Fruit fly (Drosophila melanogaster) whole organism, embryonic: ENCODE data around the gene wam.

ENCODE experiments used
- Atf6 ChIP-seq: fragments of 200-800 bp; sonication (Bioruptor generic); IDR thresholded peaks from 2 replicates; pipeline ENCODE4 v1.3.6; 2022; ENCODE audit warnings: missing biosample characterization, missing genetic modification characterization
- CG1233 ChIP-seq: fragments of 200-800 bp; sonication (Bioruptor generic); optimal IDR thresholded peaks from 4 replicates; lab custom pipeline; 2018; ENCODE audit warnings: missing biosample characterization, mild to moderate bottlenecking, missing genetic modification characterization
- CG13296 ChIP-seq: fragments of 200-800 bp; sonication (Bioruptor generic); optimal IDR thresholded peaks from 3 replicates; lab custom pipeline; 2018; ENCODE audit warnings: missing biosample characterization, mild to moderate bottlenecking, missing genetic modification characterization
- CG1603 ChIP-seq: fragments of 200-800 bp; sonication (Bioruptor generic); optimal IDR thresholded peaks from 2 replicates; lab custom pipeline; 2019; ENCODE audit warnings: missing biosample characterization, mild to moderate bottlenecking, missing genetic modification characterization, moderate library complexity
- CG16815 ChIP-seq: fragments of 200-800 bp; sonication (Bioruptor generic); optimal IDR thresholded peaks from 3 replicates; lab custom pipeline; 2017; ENCODE audit warnings: missing biosample characterization, mild to moderate bottlenecking, missing genetic modification characterization
- CG17328 ChIP-seq: fragments of 200-800 bp; sonication (Bioruptor generic); IDR thresholded peaks from 2 replicates; pipeline ENCODE4 v1.3.6; 2022; ENCODE audit warnings: missing biosample characterization, missing genetic modification characterization
- CG17361 ChIP-seq: fragments of 200-800 bp; sonication (Bioruptor generic); IDR thresholded peaks from 3 replicates; pipeline ENCODE4 v1.3.6; 2022; ENCODE audit warnings: missing biosample characterization, missing genetic modification characterization
- CG18011 ChIP-seq: fragments of 200-800 bp; sonication (Bioruptor generic); optimal IDR thresholded peaks from 2 replicates; lab custom pipeline; 2017; ENCODE audit warnings: missing biosample characterization, missing genetic modification characterization, mild to moderate bottlenecking, moderate library complexity, missing genotype
- CG2129 ChIP-seq: fragments of 200-800 bp; sonication (Bioruptor generic); IDR thresholded peaks from 2 replicates; pipeline ENCODE4 v1.3.6; 2022; ENCODE audit warnings: missing biosample characterization, missing genetic modification characterization; ENCODE audit not compliant: partially characterized antibody
- CG2199 ChIP-seq: fragments of 200-800 bp; sonication (Bioruptor generic); IDR thresholded peaks from 3 replicates; pipeline ENCODE4 v1.3.6; 2022; ENCODE audit warnings: missing biosample characterization, missing genetic modification characterization
- CG2202 ChIP-seq: fragments of 200-800 bp; sonication (Bioruptor generic); optimal IDR thresholded peaks from 2 replicates; lab custom pipeline; 2018; ENCODE audit warnings: missing biosample characterization, mild to moderate bottlenecking, missing genetic modification characterization
- CG30020 ChIP-seq: fragments of 200-800 bp; optimal IDR thresholded peaks from 2 replicates; lab custom pipeline; 2019; ENCODE audit warnings: missing biosample characterization, mild to moderate bottlenecking, missing genetic modification characterization, moderate library complexity
- CG30431 ChIP-seq: fragments of 200-800 bp; sonication (Bioruptor generic); optimal IDR thresholded peaks from 2 replicates; lab custom pipeline; 2017; ENCODE audit warnings: missing biosample characterization, missing genetic modification characterization
- CG31365 ChIP-seq: fragments of 200-800 bp; sonication (Bioruptor generic); optimal IDR thresholded peaks from 2 replicates; lab custom pipeline; 2018; ENCODE audit warnings: missing biosample characterization, mild to moderate bottlenecking, missing genetic modification characterization
- CG32772 ChIP-seq: fragments of 200-800 bp; sonication (Bioruptor generic); IDR thresholded peaks from 2 replicates; pipeline ENCODE4 v1.3.6; 2022; ENCODE audit warnings: missing biosample characterization, missing genetic modification characterization
- CG3847 ChIP-seq: fragments of 200-800 bp; sonication (Bioruptor generic); IDR thresholded peaks from 2 replicates; pipeline ENCODE4 v1.3.6; 2022; ENCODE audit warnings: missing biosample characterization, missing genetic modification characterization
- CG4328 ChIP-seq: fragments of 200-800 bp; sonication (Bioruptor generic); optimal IDR thresholded peaks from 3 replicates; lab custom pipeline; 2017; ENCODE audit warnings: missing biosample characterization, missing genetic modification reagents, missing genetic modification characterization
- CG7786 ChIP-seq: fragments of 200-800 bp; sonication (Bioruptor generic); optimal IDR thresholded peaks from 2 replicates; lab custom pipeline; 2016; ENCODE audit warnings: missing biosample characterization, missing genetic modification characterization
- CG7839 ChIP-seq: fragments of 200-800 bp; sonication (Bioruptor generic); optimal IDR thresholded peaks from 3 replicates; lab custom pipeline; 2018; ENCODE audit warnings: missing biosample characterization, mild to moderate bottlenecking, missing genetic modification characterization, moderate library complexity
- CG8089 ChIP-seq: fragments of 200-800 bp; sonication (Bioruptor generic); optimal IDR thresholded peaks from 3 replicates; lab custom pipeline; 2016; ENCODE audit warnings: missing biosample characterization, missing genetic modification characterization
- CG8290 ChIP-seq, 3 experiments: fragments of 200-800 bp; sonication (Bioruptor generic); optimal IDR thresholded peaks; 2 replicates each; lab custom pipeline; 2016 to 2019; ENCODE audit warnings: missing biosample characterization in 3 of 3, missing genetic modification characterization in 3 of 3, mild to moderate bottlenecking in 2 of 3, moderate library complexity in 1 of 3
- CG8765 ChIP-seq: fragments of 200-800 bp; sonication (Bioruptor generic); IDR thresholded peaks from 2 replicates; pipeline ENCODE4 v1.3.6; 2022; ENCODE audit warnings: missing biosample characterization, missing genetic modification characterization
- CG9797 ChIP-seq: fragments of 200-800 bp; sonication (Bioruptor generic); optimal IDR thresholded peaks from 3 replicates; lab custom pipeline; 2018; ENCODE audit warnings: missing biosample characterization, mild to moderate bottlenecking, missing genetic modification characterization
- Dad ChIP-seq: fragments of 200-800 bp; sonication (Bioruptor generic); optimal IDR thresholded peaks from 3 replicates; lab custom pipeline; 2016; ENCODE audit warnings: missing biosample characterization, missing genetic modification characterization
- Dek ChIP-seq: fragments of 200-800 bp; sonication (Bioruptor generic); optimal IDR thresholded peaks from 3 replicates; lab custom pipeline; 2019; ENCODE audit warnings: missing biosample characterization, mild to moderate bottlenecking, missing genetic modification characterization, moderate library complexity
- E2f2 ChIP-seq: fragments of 200-800 bp; sonication (Bioruptor generic); IDR thresholded peaks from 2 replicates; pipeline ENCODE4 v1.3.6; 2022; ENCODE audit warnings: missing biosample characterization, missing genetic modification characterization
- Fer3 ChIP-seq: fragments of 200-800 bp; sonication (Bioruptor generic); optimal IDR thresholded peaks from 2 replicates; lab custom pipeline; 2018; ENCODE audit warnings: missing biosample characterization, mild to moderate bottlenecking, missing genetic modification characterization, moderate library complexity
- H2.0 ChIP-seq: fragments of 200-800 bp; sonication (Bioruptor generic); IDR thresholded peaks from 2 replicates; pipeline ENCODE4 v1.3.6; 2022; ENCODE audit warnings: missing biosample characterization, missing genetic modification characterization
- Hr78 ChIP-seq, 2 experiments: fragments of 200-800 bp in 1 of 2; fragments of >200 bp in 1 of 2; sonication (Bioruptor generic) in 1 of 2; optimal IDR thresholded peaks; 2 replicates each; lab custom pipeline; 2017 to 2019; ENCODE audit warnings: missing biosample characterization in 2 of 2, missing genetic modification characterization in 2 of 2, mild to moderate bottlenecking in 1 of 2, moderate library complexity in 1 of 2
- Nf-YB ChIP-seq: fragments of 200-800 bp; sonication (Bioruptor generic); optimal IDR thresholded peaks from 3 replicates; lab custom pipeline; 2019; ENCODE audit warnings: missing biosample characterization, mild to moderate bottlenecking, missing genetic modification characterization, moderate library complexity
- PHDP ChIP-seq: fragments of 200-800 bp; sonication (Bioruptor generic); optimal IDR thresholded peaks from 3 replicates; lab custom pipeline; 2018; ENCODE audit warnings: missing biosample characterization, mild to moderate bottlenecking, missing genetic modification characterization, moderate library complexity
- YL-1 ChIP-seq: fragments of 200-800 bp; sonication (Bioruptor generic); optimal IDR thresholded peaks from 3 replicates; lab custom pipeline; 2017; ENCODE audit warnings: missing biosample characterization, mild to moderate bottlenecking, missing genetic modification characterization
- bsh ChIP-seq, 2 experiments: fragments of 200-800 bp; sonication (Bioruptor generic); optimal IDR thresholded peaks; 2 replicates each; lab custom pipeline; 2017 to 2018; ENCODE audit warnings: mild to moderate bottlenecking in 2 of 2, missing biosample characterization in 2 of 2, missing genetic modification characterization in 2 of 2, moderate library complexity in 1 of 2
- cas ChIP-seq: fragments of 200-800 bp; sonication (Bioruptor generic); IDR thresholded peaks from 2 replicates; pipeline ENCODE4 v1.3.6; 2022; ENCODE audit warnings: missing biosample characterization, missing genetic modification characterization
- cg ChIP-seq: fragments of 200-800 bp; sonication (Bioruptor generic); optimal IDR thresholded peaks from 3 replicates; lab custom pipeline; 2019; ENCODE audit warnings: missing biosample characterization, mild to moderate bottlenecking, missing genetic modification characterization, moderate library complexity
- fd102C ChIP-seq: fragments of 200-800 bp; sonication (Bioruptor generic); optimal IDR thresholded peaks from 2 replicates; lab custom pipeline; 2018; ENCODE audit warnings: missing biosample characterization, mild to moderate bottlenecking, missing genetic modification characterization, moderate library complexity
- gcm ChIP-seq: fragments of 200-800 bp; sonication (Bioruptor generic); optimal IDR thresholded peaks from 2 replicates; lab custom pipeline; 2019; ENCODE audit warnings: missing biosample characterization, mild to moderate bottlenecking, missing genetic modification characterization, moderate library complexity
- hb ChIP-seq: fragments of 200-800 bp; sonication (Bioruptor generic); IDR thresholded peaks from 3 replicates; pipeline ENCODE4 v1.3.6; 2022; ENCODE audit warnings: missing biosample characterization, missing genetic modification characterization; ENCODE audit not compliant: partially characterized antibody
- jing ChIP-seq: fragments of 200-800 bp; sonication (Bioruptor generic); optimal IDR thresholded peaks from 2 replicates; lab custom pipeline; 2018; ENCODE audit warnings: missing biosample characterization, mild to moderate bottlenecking, missing genetic modification characterization
- nom ChIP-seq: fragments of 200-800 bp; sonication (Bioruptor generic); optimal IDR thresholded peaks from 2 replicates; lab custom pipeline; 2017; ENCODE audit warnings: missing biosample characterization, missing genetic modification characterization, mild to moderate bottlenecking, moderate library complexity, missing genetic modification reagents
- org-1 ChIP-seq: fragments of 200-800 bp; sonication (Bioruptor generic); optimal IDR thresholded peaks from 2 replicates; lab custom pipeline; 2017; ENCODE audit warnings: missing biosample characterization, missing genetic modification characterization
- psq ChIP-seq: fragments of 200-800 bp; sonication (Bioruptor generic); optimal IDR thresholded peaks from 2 replicates; lab custom pipeline; 2017; ENCODE audit warnings: missing biosample characterization, missing genetic modification characterization
- pum ChIP-seq: fragments of 200-800 bp; sonication (Bioruptor generic); optimal IDR thresholded peaks from 2 replicates; lab custom pipeline; 2016; ENCODE audit warnings: missing biosample characterization, missing genetic modification characterization
- row ChIP-seq: fragments of 200-800 bp; sonication (Bioruptor generic); IDR thresholded peaks from 3 replicates; pipeline ENCODE4 v1.3.6; 2022; ENCODE audit warnings: missing biosample characterization, missing genetic modification characterization
- tio ChIP-seq: fragments of 200-800 bp; sonication (Bioruptor generic); optimal IDR thresholded peaks from 2 replicates; lab custom pipeline; 2017; ENCODE audit warnings: missing biosample characterization, missing genetic modification characterization, inconsistent platforms
- tll ChIP-seq, 2 experiments: fragments of 200-800 bp in 1 of 2; fragments of >200 bp in 1 of 2; sonication (Bioruptor generic) in 1 of 2; optimal IDR thresholded peaks; 2 replicates each; lab custom pipeline; 2017 to 2019; ENCODE audit warnings: missing biosample characterization in 2 of 2, missing genetic modification characterization in 2 of 2, mild to moderate bottlenecking in 1 of 2, moderate library complexity in 1 of 2
- trh ChIP-seq: fragments of 200-800 bp; sonication (Bioruptor generic); optimal IDR thresholded peaks from 2 replicates; lab custom pipeline; 2016; ENCODE audit warnings: missing biosample characterization, missing genetic modification characterization
- z ChIP-seq: fragments of 200-800 bp; sonication (Bioruptor generic); IDR thresholded peaks from 3 replicates; pipeline ENCODE4 v1.3.6; 2022; ENCODE audit warnings: missing biosample characterization, missing genetic modification characterization

The wam gene

dm6 chr3R:23333334-23334035 lies 45.6 kb upstream of the wam start (continued):
- TF ChIP-seq z (GFP tag; lab: Robert Waterston, UW) (no peak), row (peak; percentile 72), bsh (GFP tag; optimal IDR thresholded peaks at IDR 0.05; lab: Kevin White, UChicago) (peak in 1 of 2 experiments; percentile 76), YL-1 (no peak), fd102C (no peak), Atf6 (no peak; the same call in 1 of the 2 replicates), CG8290 (GFP tag; optimal IDR thresholded peaks at IDR 0.05; lab: Kevin White, UChicago) (no peak), CG8290 (tag; optimal IDR thresholded peaks at IDR 0.05; lab: Kevin White, UChicago) (no peak), Dek (tag; lab: Kevin White, UChicago) (no peak), nom (GFP tag; lab: Kevin White, UChicago) (no peak), CG17328 (GFP tag; lab: Robert Waterston, UW) (peak; percentile 47), pum (GFP tag; lab: Kevin White, UChicago) (peak; percentile 34), PHDP (tag; lab: Kevin White, UChicago) (peak; percentile 58), tll (GFP tag; optimal IDR thresholded peaks at IDR 0.05; lab: Kevin White, UChicago) (no peak), cas (no peak), gcm (GFP tag; lab: Kevin White, UChicago) (peak; percentile 4), CG30431 (peak; percentile 8), CG30020 (tag; lab: Kevin White, UChicago) (no peak), CG2129 (no peak), CG3847 (GFP tag; lab: Robert Waterston, UW) (no peak), Nf-YB (GFP tag; lab: Kevin White, UChicago) (no peak), CG7786 (peak; percentile 11), CG8089 (peak; percentile 17), Hr78 (GFP tag; optimal IDR thresholded peaks at IDR 0.05; lab: Kevin White, UChicago) (peak in 1 of 2 experiments; percentile 11), CG7839 (tag; lab: Kevin White, UChicago) (peak; percentile 67), CG17361 (GFP tag; lab: Robert Waterston, UW) (peak; percentile 74), Fer3 (tag; lab: Kevin White, UChicago) (no peak), trh (GFP tag; lab: Kevin White, UChicago) (no peak), CG31365 (tag; lab: Kevin White, UChicago) (no peak), hb (GFP tag; lab: Robert Waterston, UW) (no peak), H2.0 (peak; percentile 58), CG16815 (GFP tag; lab: Kevin White, UChicago) (peak; percentile 11), CG2202 (tag; lab: Kevin White, UChicago) (peak; percentile 40), org-1 (GFP tag; lab: Kevin White, UChicago) (peak; percentile 13), CG13296 (GFP tag; lab: Kevin White, UChicago) (no peak), cg (GFP tag; lab: Kevin White, UChicago) (peak; percentile 43), CG1603 (peak; percentile 22), tio (peak; percentile 34), jing (GFP tag; lab: Kevin White, UChicago) (no peak), CG18011 (GFP tag; lab: Kevin White, UChicago) (no peak), psq (no peak), CG9797 (GFP tag; lab: Kevin White, UChicago) (no peak), CG8765 (GFP tag; lab: Robert Waterston, UW) (no peak), CG1233 (GFP tag; lab: Kevin White, UChicago) (peak; percentile 4), CG32772 (no peak), CG4328 (GFP tag; lab: Kevin White, UChicago) (no peak), Dad (no peak), E2f2 (GFP tag; lab: Robert Waterston, UW) (no peak), CG2199 (GFP tag; lab: Robert Waterston, UW) (no peak)
